Worm (Caenorhabditis elegans) whole organism, mixed stage, embryonic: ENCODE measurements around the gene F21H7.12.

Source experiments
- M03D4.4 ChIP-seq: sonication (generic microtip); optimal IDR thresholded peaks from 2 replicates; lab custom pipeline; 2017; ENCODE audit warnings: mild to moderate bottlenecking, missing genetic modification characterization, missing compliant biosample characterization
- bed-3 ChIP-seq: fragments of 200-800 bp; sonication (Bioruptor generic); optimal IDR thresholded peaks from 3 replicates; lab custom pipeline; 2018; ENCODE audit warnings: mild to moderate bottlenecking, missing genetic modification characterization, moderate library complexity, missing compliant biosample characterization
- blmp-1 ChIP-seq: fragments of 150-350 bp; optimal IDR thresholded peaks from 2 replicates; lab custom pipeline; 2014; ENCODE audit warnings: missing biosample characterization, missing genetic modification characterization
- ceh-39 ChIP-seq: fragments of 150-350 bp; optimal IDR thresholded peaks from 2 replicates; lab custom pipeline; 2014; ENCODE audit warnings: missing biosample characterization, missing genetic modification characterization
- ceh-43 ChIP-seq: fragments of 200-800 bp; sonication (Bioruptor generic); optimal IDR thresholded peaks from 2 replicates; lab custom pipeline; 2018; ENCODE audit warnings: mild to moderate bottlenecking, missing genetic modification characterization, moderate library complexity, missing compliant biosample characterization
- ces-1 ChIP-seq: fragments of 150-350 bp; optimal IDR thresholded peaks from 2 replicates; lab custom pipeline; 2014; ENCODE audit warnings: missing biosample characterization, missing genetic modification reagents, missing genetic modification characterization
- cnd-1 ChIP-seq: fragments of 200-800 bp; sonication (Bioruptor generic); optimal IDR thresholded peaks from 2 replicates; lab custom pipeline; 2018; ENCODE audit warnings: mild to moderate bottlenecking, missing genetic modification characterization, missing compliant biosample characterization
- drap-1 ChIP-seq: fragments of 200-800 bp; sonication (Bioruptor generic); optimal IDR thresholded peaks from 3 replicates; lab custom pipeline; 2018; ENCODE audit warnings: mild to moderate bottlenecking, missing genetic modification characterization, missing compliant biosample characterization
- elt-1 ChIP-seq: sonication (generic microtip); optimal IDR thresholded peaks from 2 replicates; lab custom pipeline; 2017; ENCODE audit warnings: missing genetic modification characterization, mild to moderate bottlenecking, missing compliant biosample characterization, antibody characterized with exemption, moderate library complexity, borderline replicate concordance; ENCODE audit not compliant: insufficient read depth
- elt-3 ChIP-seq: fragments of 150-350 bp; optimal IDR thresholded peaks from 2 replicates; lab custom pipeline; 2014; ENCODE audit warnings: missing biosample characterization, missing genetic modification characterization
- flh-1 ChIP-seq: fragments of 200-800 bp; sonication (Bioruptor generic); optimal IDR thresholded peaks from 2 replicates; lab custom pipeline; 2018; ENCODE audit warnings: mild to moderate bottlenecking, missing genetic modification characterization, moderate library complexity, missing compliant biosample characterization
- ham-2 ChIP-seq: fragments of 200-800 bp; sonication (Bioruptor generic); optimal IDR thresholded peaks from 2 replicates; lab custom pipeline; 2018; ENCODE audit warnings: mild to moderate bottlenecking, missing genetic modification characterization, missing compliant biosample characterization
- hlh-1 ChIP-seq: fragments of 150-350 bp; optimal IDR thresholded peaks from 2 replicates; lab custom pipeline; 2014; ENCODE audit warnings: missing biosample characterization, missing genetic modification reagents, missing genetic modification characterization
- lin-13 ChIP-seq: fragments of 150-350 bp; optimal IDR thresholded peaks from 2 replicates; lab custom pipeline; 2014; ENCODE audit warnings: missing biosample characterization, missing genetic modification characterization
- lin-32 ChIP-seq: fragments of 200-800 bp; sonication (Bioruptor generic); optimal IDR thresholded peaks from 2 replicates; lab custom pipeline; 2018; ENCODE audit warnings: mild to moderate bottlenecking, missing genetic modification characterization, missing compliant biosample characterization
- lsy-2 ChIP-seq: fragments of 150-350 bp; optimal IDR thresholded peaks from 2 replicates; lab custom pipeline; 2014; ENCODE audit warnings: missing biosample characterization, missing genetic modification characterization
- mep-1 ChIP-seq: fragments of 150-350 bp; optimal IDR thresholded peaks from 2 replicates; lab custom pipeline; 2017; ENCODE audit warnings: missing biosample characterization, missing genetic modification reagents, missing genetic modification characterization, inconsistent platforms
- mls-2 ChIP-seq: sonication (generic microtip); optimal IDR thresholded peaks from 2 replicates; lab custom pipeline; 2016; ENCODE audit warnings: mild to moderate bottlenecking, missing genetic modification characterization, moderate library complexity, missing compliant biosample characterization
- nhr-12 ChIP-seq: fragments of 150-350 bp; optimal IDR thresholded peaks from 2 replicates; lab custom pipeline; 2014; ENCODE audit warnings: missing biosample characterization, missing genetic modification characterization
- nhr-2 ChIP-seq: fragments of 150-350 bp; optimal IDR thresholded peaks from 2 replicates; lab custom pipeline; 2014; ENCODE audit warnings: missing biosample characterization, missing genetic modification characterization
- nhr-237 ChIP-seq: fragments of 150-350 bp; optimal IDR thresholded peaks from 2 replicates; lab custom pipeline; 2014; ENCODE audit warnings: missing biosample characterization, missing genetic modification characterization
- nhr-28 ChIP-seq: fragments of 150-350 bp; optimal IDR thresholded peaks from 2 replicates; lab custom pipeline; 2014; ENCODE audit warnings: missing biosample characterization, missing genetic modification characterization
- nhr-76 ChIP-seq: sonication (generic microtip); optimal IDR thresholded peaks from 2 replicates; lab custom pipeline; 2017; ENCODE audit warnings: missing biosample characterization, missing genetic modification characterization
- pha-4 ChIP-seq: fragments of 150-350 bp; optimal IDR thresholded peaks from 2 replicates; lab custom pipeline; 2018; ENCODE audit warnings: missing biosample characterization, missing genetic modification reagents, missing genetic modification characterization
- sem-2 ChIP-seq: fragments of 200-800 bp; sonication (Bioruptor generic); optimal IDR thresholded peaks from 2 replicates; lab custom pipeline; 2018; ENCODE audit warnings: mild to moderate bottlenecking, missing genetic modification characterization, missing compliant biosample characterization
- snpc-4 ChIP-seq: fragments of 150-350 bp; optimal IDR thresholded peaks from 2 replicates; lab custom pipeline; 2014; ENCODE audit warnings: missing biosample characterization, missing genetic modification characterization
- sptf-1 ChIP-seq: sonication (generic microtip); optimal IDR thresholded peaks from 2 replicates; lab custom pipeline; 2017; ENCODE audit warnings: mild to moderate bottlenecking, missing genetic modification characterization, moderate library complexity, missing compliant biosample characterization
- tbx-8 ChIP-seq: fragments of 200-800 bp; sonication (Bioruptor generic); optimal IDR thresholded peaks from 2 replicates; lab custom pipeline; 2018; ENCODE audit warnings: mild to moderate bottlenecking, missing genetic modification characterization, moderate library complexity, missing compliant biosample characterization
- unc-120 ChIP-seq: sonication (generic microtip); optimal IDR thresholded peaks from 2 replicates; lab custom pipeline; 2017; ENCODE audit warnings: missing genetic modification characterization, missing compliant biosample characterization; ENCODE audit not compliant: poor library complexity, severe bottlenecking
- unc-39 ChIP-seq: fragments of 150-350 bp; optimal IDR thresholded peaks from 2 replicates; lab custom pipeline; 2014; ENCODE audit warnings: missing biosample characterization, missing genetic modification characterization
- unc-62 ChIP-seq: fragments of 150-350 bp; optimal IDR thresholded peaks from 2 replicates; lab custom pipeline; 2014; ENCODE audit warnings: missing biosample characterization, missing genetic modification reagents, missing genetic modification characterization
- zip-8 ChIP-seq: fragments of 150-350 bp; optimal IDR thresholded peaks from 2 replicates; lab custom pipeline; 2014; ENCODE audit warnings: missing biosample characterization, missing genetic modification characterization
- ztf-11 ChIP-seq: fragments of 150-350 bp; optimal IDR thresholded peaks from 2 replicates; lab custom pipeline; 2014; ENCODE audit warnings: missing biosample characterization, missing genetic modification characterization

Gene F21H7.12

ce11 chrV:16190485-16190884 is 39.5 kb upstream of the F21H7.12 start, which contains the start of gene srh-281:
Gene srh-281, plus strand, starts transcription at chrV:16190785.
- TF ChIP-seq nhr-76 (tag; lab: Kevin White, UChicago) (no peak), nhr-237 (tag; lab: Kevin White, UChicago) (no peak), hlh-1 (tag; lab: Kevin White, UChicago) (no peak), elt-1 (tag; lab: Kevin White, UChicago) (no peak), ceh-39 (tag; lab: Kevin White, UChicago) (no peak), ces-1 (GFP tag; lab: Kevin White, UChicago) (no peak)
- TF ChIP-seq, all 35 proteins: peak for 0

DNA sequence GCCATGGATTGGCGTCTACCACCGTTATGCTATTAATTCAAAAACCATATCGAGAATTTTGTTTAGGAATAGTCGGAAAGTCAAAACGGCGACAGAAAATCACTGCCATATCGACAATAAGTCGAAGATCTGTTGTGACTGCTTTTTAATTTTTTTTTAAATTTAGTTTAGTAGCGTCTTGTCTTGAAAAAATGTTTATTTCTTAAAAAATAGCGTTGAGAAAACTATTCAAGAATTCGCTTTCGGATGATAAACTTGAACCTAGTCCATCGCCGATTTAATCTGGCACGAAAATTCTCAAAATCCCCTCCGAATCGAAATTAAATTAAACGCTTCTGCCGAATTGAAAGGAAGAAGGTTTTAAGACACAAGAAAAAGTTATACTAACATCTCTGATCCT is 37.9 kb upstream of the F21H7.12 start, which contains the start of gene srh-279:
TSS of gene srh-279 (plus strand) at position 301 of the 400 bp plus-strand sequence.
- no peak for TF ChIP-seq unc-62 (GFP tag; lab: Kevin White, UChicago)
- TF ChIP-seq ham-2 (GFP tag; lab: Kevin White, UChicago) = no peak
- TF ChIP-seq sem-2 = no peak
- TF ChIP-seq lin-13 = no peak
- no peak for TF ChIP-seq drap-1
- TF ChIP-seq lin-32 (GFP tag; lab: Kevin White, UChicago) = no peak
- TF ChIP-seq blmp-1 (tag; lab: Kevin White, UChicago) = no peak
- no peak for TF ChIP-seq lsy-2 (tag; lab: Kevin White, UChicago)
- TF ChIP-seq bed-3 (GFP tag; lab: Kevin White, UChicago) = no peak
- TF ChIP-seq mep-1 (tag; lab: Kevin White, UChicago) = no peak
- TF ChIP-seq nhr-12 = no peak
- TF ChIP-seq cnd-1 = no peak
- no peak for TF ChIP-seq nhr-2
- no peak for TF ChIP-seq nhr-237 (tag; lab: Kevin White, UChicago)
- no peak for TF ChIP-seq sptf-1 (tag; lab: Kevin White, UChicago)
- no peak for TF ChIP-seq ceh-43 (GFP tag; lab: Kevin White, UChicago)
- no peak for TF ChIP-seq M03D4.4 (tag; lab: Kevin White, UChicago)
- TF ChIP-seq pha-4 (tag; lab: Kevin White, UChicago) = no peak
- no peak for TF ChIP-seq snpc-4 (tag; lab: Kevin White, UChicago)
- TF ChIP-seq unc-39 (tag; lab: Kevin White, UChicago) = no peak

ce11 chrV:16194639-16195038 is 35.3 kb upstream of the F21H7.12 start, which contains the start of gene rabr-4:
Gene rabr-4, plus strand, starts transcription at chrV:16194939.
- TF ChIP-seq nhr-28 (tag; lab: Kevin White, UChicago) (no peak), nhr-12 (no peak), cnd-1 (no peak), ceh-43 (GFP tag; lab: Kevin White, UChicago) (no peak), unc-120 (tag; lab: Kevin White, UChicago) (no peak), mls-2 (tag; lab: Kevin White, UChicago) (no peak), ces-1 (GFP tag; lab: Kevin White, UChicago) (no peak), lsy-2 (tag; lab: Kevin White, UChicago) (no peak), zip-8 (tag; lab: Kevin White, UChicago) (no peak), pha-4 (tag; lab: Kevin White, UChicago) (no peak), blmp-1 (tag; lab: Kevin White, UChicago) (no peak)

DNA sequence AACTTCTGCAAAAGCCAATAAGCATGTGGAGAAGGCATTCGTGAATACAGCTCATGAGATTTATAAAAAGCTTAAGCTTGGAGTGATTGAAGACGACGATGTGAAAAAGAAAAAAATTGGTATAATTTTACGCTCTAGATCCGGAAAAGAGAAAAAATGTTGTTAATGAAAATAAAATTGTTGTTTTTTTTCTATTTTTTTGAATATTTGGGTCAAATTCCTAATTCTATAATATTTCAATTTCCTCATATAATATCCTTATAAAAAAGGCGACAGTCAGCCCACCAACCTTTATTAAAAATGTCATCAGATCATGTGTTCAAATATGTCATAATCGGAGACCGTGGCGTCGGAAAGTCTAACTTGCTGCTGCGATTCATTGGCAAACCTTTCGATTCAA is 34.6 kb upstream of the F21H7.12 start, which contains the start of gene rabr-3:
TSS of gene rabr-3 (plus strand) at position 301 of the 400 bp plus-strand sequence.
- TF ChIP-seq zip-8 (tag; lab: Kevin White, UChicago) = no peak
- TF ChIP-seq pha-4 (tag; lab: Kevin White, UChicago) = no peak
- TF ChIP-seq unc-39 (tag; lab: Kevin White, UChicago) = no peak
- TF ChIP-seq lin-13 = no peak
- no peak for TF ChIP-seq cnd-1
- TF ChIP-seq M03D4.4 (tag; lab: Kevin White, UChicago) = no peak
- no peak for TF ChIP-seq nhr-237 (tag; lab: Kevin White, UChicago)
- no peak for TF ChIP-seq elt-3 (tag; lab: Kevin White, UChicago)
- TF ChIP-seq flh-1 (GFP tag; lab: Kevin White, UChicago) = no peak
- no peak for TF ChIP-seq blmp-1 (tag; lab: Kevin White, UChicago)
- TF ChIP-seq ztf-11 (tag; lab: Kevin White, UChicago) = no peak
- TF ChIP-seq tbx-8 = no peak
- TF ChIP-seq nhr-2 = no peak
- no peak for TF ChIP-seq sem-2
- TF ChIP-seq ceh-39 (tag; lab: Kevin White, UChicago) = no peak
